Fruit fly (Drosophila melanogaster) whole organism, embryonic: ENCODE measurements around the gene wcy.

Source experiments
- B-H2 ChIP-seq: fragments of 200-800 bp; sonication (Bioruptor generic); optimal IDR thresholded peaks from 2 replicates; lab custom pipeline; 2018; ENCODE audit warnings: missing biosample characterization, mild to moderate bottlenecking, missing genetic modification characterization
- CG10543 ChIP-seq: fragments of 200-800 bp; sonication (Bioruptor generic); optimal IDR thresholded peaks from 3 replicates; lab custom pipeline; 2017; ENCODE audit warnings: missing biosample characterization, mild to moderate bottlenecking, missing genetic modification characterization, moderate library complexity
- CG8944 ChIP-seq: fragments of 200-800 bp; sonication (Bioruptor generic); optimal IDR thresholded peaks from 3 replicates; lab custom pipeline; 2016; ENCODE audit warnings: missing biosample characterization, missing genetic modification characterization
- ac ChIP-seq: fragments of 200-800 bp; sonication (Bioruptor generic); optimal IDR thresholded peaks from 3 replicates; lab custom pipeline; 2017; ENCODE audit warnings: missing biosample characterization, mild to moderate bottlenecking, missing genetic modification characterization
- en ChIP-seq: fragments of 200-800 bp; sonication (Bioruptor generic); optimal IDR thresholded peaks from 2 replicates; lab custom pipeline; 2016; ENCODE audit warnings: missing biosample characterization, missing genetic modification characterization
- p53 ChIP-seq: fragments of 200-800 bp; sonication (Bioruptor generic); optimal IDR thresholded peaks from 2 replicates; lab custom pipeline; 2016; ENCODE audit warnings: missing biosample characterization, missing genetic modification characterization
- sim ChIP-seq: fragments of 200-800 bp; sonication (Bioruptor generic); IDR thresholded peaks from 2 replicates; pipeline ENCODE4 v1.3.6; 2022; ENCODE audit warnings: missing biosample characterization, missing genetic modification characterization

dm6 chrX:17021435-17021834, 56.3 kb downstream of the wcy start:
- TF ChIP-seq en (GFP tag; lab: Kevin White, UChicago) (no peak), CG8944 (GFP tag; lab: Kevin White, UChicago) (no peak), CG10543 (no peak), p53 (GFP tag; lab: Kevin White, UChicago) (no peak), sim (GFP tag; lab: Robert Waterston, UW) (no peak), B-H2 (GFP tag; lab: Kevin White, UChicago) (no peak), ac (GFP tag; lab: Kevin White, UChicago) (no peak)
